Worm (Caenorhabditis elegans): ENCODE data around the gene Y69F12A.1.
"Not testable (repeated sequence)": the region's sequence is repeated elsewhere in the genome, so short reads cannot be mapped to it uniquely, and the experiment has no call there.

The Y69F12A.1 gene

DNA sequence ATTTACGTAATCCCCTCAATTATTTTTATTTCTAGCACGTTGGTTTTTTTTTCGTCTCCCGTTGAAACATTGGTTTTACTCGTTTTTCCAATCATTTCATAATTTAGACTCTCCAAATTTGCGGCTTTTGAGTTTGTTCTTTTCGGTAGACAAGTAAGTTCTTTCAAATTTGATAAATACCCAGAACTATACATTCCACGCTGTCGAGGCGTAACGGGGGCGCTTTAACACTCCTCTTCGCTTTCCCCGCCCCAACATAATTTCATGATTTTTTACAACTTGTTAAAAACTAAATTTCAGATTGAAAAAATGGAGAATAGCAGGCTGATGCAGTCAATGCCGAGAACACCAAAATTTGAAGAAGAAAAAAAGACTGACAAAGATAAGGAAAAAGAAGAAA is at the start of gene Y69F12A.1:
Gene Y69F12A.1, plus strand, starts transcription at position 301 of the 400 bp plus-strand sequence.
- TF ChIP-seq unc-62 (GFP tag; optimal IDR thresholded peaks at IDR 0.05) = no peak

DNA sequence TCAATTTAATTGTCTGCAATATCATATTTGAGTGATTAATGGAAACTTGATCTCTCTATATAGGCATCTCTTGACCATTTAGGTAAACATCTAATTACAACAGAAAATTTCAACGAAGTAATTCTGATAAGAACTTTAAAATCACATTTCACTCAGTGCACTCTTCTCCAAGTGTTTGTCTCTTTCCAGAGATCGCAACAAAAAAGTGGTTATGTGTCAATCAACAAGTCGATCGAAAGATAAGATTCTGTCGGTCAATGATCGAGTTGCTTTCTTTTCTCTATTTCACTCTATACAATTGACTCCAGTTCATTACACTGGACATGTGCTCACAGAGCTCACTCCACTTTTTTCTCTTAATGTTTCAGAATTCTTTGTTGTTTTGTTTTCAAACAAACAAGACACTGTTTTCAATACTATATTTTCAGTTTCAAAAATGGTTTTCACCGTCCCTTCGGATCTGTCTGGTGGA is 3.1 kb upstream of the Y69F12A.1 start, which contains the start of gene alh-12:
Gene alh-12, plus strand, starts transcription at position 422 of the 472 bp plus-strand sequence.
- TF ChIP-seq unc-62 (GFP tag; optimal IDR thresholded peaks at IDR 0.05) = no peak

DNA sequence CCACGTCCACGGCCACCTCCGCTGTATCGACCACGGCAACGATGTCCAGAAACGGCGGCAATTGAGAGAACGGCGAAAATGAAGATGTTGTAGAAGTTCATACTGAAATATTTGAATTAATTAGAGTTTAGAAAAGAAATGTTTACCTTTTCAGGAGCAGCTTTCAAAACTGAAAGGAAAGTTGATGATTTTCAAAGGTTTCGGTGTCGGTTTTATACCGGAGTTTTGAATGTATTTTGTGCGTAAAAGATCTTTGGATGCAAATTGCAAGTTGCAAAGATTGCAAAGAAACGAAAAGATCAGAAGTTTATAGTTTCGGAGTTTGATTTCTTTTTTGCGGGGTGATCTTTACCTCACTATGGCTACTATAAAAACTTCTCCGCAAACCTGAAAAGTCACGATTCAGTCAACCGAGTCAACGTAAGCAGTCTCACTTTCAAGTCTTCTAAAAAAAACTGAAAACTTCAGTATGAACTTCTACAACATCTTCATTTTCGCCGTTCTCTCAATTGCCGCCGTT is 2.2 kb downstream of the Y69F12A.1 start, which contains the start of the genes fipr-19 and fipr-18:
Gene fipr-19, minus strand, starts transcription at position 101 of the 520 bp plus-strand sequence.
Gene fipr-18, plus strand, starts transcription at position 470 of the 520 bp plus-strand sequence.
- no peak for TF ChIP-seq unc-62 (GFP tag; optimal IDR thresholded peaks at IDR 0.05)

DNA sequence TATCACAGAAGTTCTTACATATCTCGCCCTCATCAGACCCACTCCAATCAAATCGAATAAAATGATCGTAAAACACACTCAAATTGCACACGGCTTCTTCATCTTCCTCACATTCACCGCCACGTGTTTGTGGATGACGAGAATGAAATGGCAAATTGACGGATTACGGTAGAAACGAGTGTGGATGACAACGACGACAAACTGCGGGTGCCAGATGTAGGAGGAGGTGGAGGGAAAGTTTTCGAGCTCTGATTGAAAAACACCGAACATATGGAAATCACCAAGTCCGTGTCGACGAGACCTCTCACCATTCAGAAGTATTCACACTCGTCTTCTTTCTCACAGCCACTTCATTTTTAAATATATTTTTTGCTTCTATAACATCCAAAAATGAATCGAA is 3.3 kb downstream of the Y69F12A.1 start, which contains the start of gene mls-1:
Gene mls-1, plus strand, starts transcription at position 324 of the 400 bp plus-strand sequence.
- TF ChIP-seq unc-62 (GFP tag; optimal IDR thresholded peaks at IDR 0.05) = no peak

DNA sequence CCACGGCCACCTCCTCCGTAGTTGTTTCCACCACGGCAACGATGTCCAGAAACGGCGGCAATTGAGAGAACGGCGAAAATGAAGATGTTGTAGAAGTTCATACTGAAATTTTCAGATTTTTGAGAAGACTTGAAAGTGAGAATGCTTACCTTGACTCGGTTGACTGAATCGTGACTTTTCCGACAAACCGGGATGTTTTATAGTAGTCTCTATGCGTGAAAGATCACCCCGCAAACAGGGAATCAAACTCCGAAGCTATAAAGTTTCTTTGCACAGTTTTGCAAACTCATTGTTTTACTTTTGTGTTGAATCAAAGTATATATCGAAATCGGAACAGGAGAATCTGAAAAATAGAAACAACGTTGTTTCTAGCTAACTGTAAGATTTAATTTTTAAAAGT is 5.6 kb downstream of the Y69F12A.1 start, which contains the start of gene fipr-20:
Gene fipr-20, minus strand, starts transcription at position 101 of the 400 bp plus-strand sequence.
- TF ChIP-seq unc-62 (GFP tag; optimal IDR thresholded peaks at IDR 0.05) = no peak

DNA sequence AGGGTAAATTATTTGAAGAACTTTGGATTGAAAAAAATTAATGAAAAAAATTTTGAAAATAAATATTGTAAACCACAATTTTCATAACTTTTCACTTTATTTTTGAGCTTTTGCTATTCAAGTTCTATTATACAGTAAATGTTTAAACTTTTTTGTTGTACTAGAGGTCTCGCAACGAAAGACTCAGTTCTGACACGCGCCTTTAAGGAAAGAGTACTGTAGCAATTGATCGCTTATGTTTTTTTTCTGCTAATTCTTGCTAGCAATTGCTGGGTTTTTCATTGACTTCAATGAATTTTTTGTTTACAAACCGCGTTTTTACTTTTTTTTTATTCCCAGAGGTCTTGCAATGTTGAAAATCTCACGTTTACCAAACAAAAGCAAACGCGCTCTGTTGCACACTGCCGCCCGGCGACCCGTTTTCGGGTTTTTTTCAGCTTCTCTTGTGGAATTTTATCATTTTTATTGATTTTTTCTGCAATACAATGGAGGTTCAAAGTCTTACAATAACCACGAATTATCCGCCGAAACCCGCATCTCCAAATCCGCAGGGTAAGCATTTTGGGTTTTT is 6.8 kb downstream of the Y69F12A.1 start, which contains the start of gene H14A12.3:
Gene H14A12.3, plus strand, starts transcription at position 360 of the 571 bp plus-strand sequence.
- no peak for TF ChIP-seq unc-62 (GFP tag; optimal IDR thresholded peaks at IDR 0.05)

DNA sequence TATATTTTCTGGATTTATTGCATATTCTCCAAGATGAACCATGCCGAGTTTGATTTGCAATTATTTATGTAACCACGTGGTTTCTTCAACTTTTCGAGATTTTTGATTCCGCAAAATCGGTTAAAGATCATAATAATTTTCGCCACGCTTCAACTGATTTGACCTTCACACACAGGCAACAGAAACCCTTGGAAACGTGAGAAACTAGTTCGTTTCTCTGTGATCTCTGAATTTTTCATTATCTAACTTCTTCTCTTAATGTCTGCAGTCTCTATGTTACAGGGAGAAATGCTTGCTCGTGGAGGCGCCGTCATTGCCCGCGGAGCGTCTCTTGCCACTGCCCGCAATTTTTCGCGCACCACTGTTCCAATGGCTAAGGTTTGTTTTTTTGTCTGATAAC is 8.6 kb downstream of the Y69F12A.1 start, which contains the start of gene fum-1:
Gene fum-1, plus strand, starts transcription at position 259 of the 400 bp plus-strand sequence.
- TF ChIP-seq unc-62 (GFP tag; optimal IDR thresholded peaks at IDR 0.05) = no peak

DNA sequence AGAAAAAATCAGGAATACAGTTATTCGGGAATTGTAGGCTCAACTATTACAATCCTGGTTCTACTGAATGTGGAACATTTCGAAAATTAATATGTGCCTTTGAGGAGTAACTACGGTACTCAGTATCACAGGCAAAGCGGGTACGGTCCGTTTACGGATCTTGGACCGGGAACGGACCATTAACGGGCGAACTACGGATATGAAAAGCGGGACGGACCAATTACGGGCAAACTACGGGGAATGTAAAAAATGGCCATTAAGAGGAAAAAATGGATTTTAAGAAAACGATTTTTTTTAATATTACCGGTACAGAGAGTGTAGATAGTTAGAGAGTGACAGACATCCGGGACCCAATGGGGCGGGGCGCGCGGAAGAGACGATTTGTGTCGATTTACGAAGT is 12.2 kb downstream of the Y69F12A.1 start, which contains the start of gene H14A12.5:
Gene H14A12.5, minus strand, starts transcription at position 101 of the 400 bp plus-strand sequence.
- not testable (repeated sequence) for TF ChIP-seq unc-62 (GFP tag; optimal IDR thresholded peaks at IDR 0.05)

DNA sequence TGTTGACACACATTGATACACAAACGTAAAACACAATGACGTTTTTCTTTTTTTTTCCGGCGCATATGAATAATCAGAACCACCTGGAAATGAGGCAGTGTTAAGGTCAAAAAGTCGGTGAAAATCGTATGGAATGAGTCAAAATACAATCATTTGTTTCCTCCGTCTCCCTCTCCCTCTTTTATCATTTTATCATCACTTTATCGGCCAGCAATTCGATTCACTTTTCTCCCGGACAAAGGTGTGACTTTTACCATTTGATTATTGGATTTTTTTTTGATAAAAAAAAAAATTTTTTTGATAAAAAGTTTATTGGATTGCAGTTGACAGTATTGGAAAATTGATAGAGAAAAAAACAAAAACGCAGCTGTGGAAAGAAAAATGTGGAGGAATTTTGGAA is 22.2 kb downstream of the Y69F12A.1 start:
- no peak for TF ChIP-seq unc-62 (GFP tag; optimal IDR thresholded peaks at IDR 0.05)

DNA sequence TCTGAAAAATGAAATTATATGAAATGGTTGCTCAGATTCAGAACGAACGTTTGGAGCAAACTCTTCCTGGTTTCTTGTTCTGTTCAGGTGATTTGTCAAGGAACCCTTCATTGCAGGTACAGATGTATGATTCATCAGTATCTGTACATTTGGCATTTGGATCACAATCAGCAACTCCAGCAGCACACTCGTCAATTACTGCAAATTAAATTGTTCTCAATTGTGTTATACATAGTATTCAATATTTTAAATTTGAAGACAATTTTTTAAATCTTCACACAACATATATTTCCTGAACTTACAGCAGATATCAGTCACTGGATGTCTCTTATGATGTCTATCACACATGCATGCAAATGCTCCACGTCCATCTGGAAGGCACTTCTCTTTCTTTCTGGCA is 28.0 kb downstream of the Y69F12A.1 start:
- no peak for TF ChIP-seq unc-62 (GFP tag; optimal IDR thresholded peaks at IDR 0.05)

DNA sequence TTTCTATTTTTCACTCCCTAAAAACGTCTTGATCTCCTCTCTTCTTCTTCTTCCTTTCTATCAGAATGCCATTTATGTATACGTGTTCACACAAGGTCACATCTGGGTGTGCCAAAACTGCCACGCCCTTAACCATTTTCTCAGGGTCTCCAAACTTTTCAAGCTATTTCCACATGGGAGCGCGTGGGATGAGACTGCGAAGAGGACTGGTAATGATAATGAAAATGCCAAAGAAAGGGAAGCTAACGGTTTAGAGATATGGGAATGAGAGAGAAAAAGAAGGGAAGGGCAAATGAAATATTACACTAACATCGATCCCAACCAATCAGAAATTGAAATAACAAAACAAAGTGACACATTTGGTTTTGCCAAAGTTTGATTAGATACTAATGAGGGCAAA is 31.6 kb downstream of the Y69F12A.1 start:
- TF ChIP-seq unc-62 (GFP tag; optimal IDR thresholded peaks at IDR 0.05) = no peak

DNA sequence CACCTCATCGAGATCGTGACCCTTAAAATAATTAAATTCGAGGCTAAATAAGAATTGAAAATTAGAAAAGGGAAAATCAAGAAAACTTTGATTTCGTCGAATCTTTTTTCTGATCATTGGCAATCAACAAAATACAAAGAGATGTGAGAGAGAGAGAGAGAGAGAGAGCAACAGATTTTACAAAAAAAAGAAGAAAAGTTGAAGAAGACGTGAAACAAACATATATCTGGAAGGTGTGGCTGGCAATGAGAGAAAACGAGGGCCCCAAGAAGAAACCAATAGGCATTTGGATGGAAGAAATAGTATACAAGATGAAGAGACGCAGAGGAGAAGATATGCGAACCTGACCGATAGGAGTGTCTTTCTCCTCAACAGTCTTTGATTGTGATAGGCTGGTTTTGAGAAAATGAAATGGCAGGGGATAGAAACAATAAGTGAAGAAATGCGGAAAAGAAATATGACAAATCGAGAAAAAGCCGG is 32.4 kb downstream of the Y69F12A.1 start, which contains the start of gene mup-4:
Gene mup-4, minus strand, starts transcription at position 51 of the 480 bp plus-strand sequence.
- no peak for TF ChIP-seq unc-62 (GFP tag; optimal IDR thresholded peaks at IDR 0.05)

DNA sequence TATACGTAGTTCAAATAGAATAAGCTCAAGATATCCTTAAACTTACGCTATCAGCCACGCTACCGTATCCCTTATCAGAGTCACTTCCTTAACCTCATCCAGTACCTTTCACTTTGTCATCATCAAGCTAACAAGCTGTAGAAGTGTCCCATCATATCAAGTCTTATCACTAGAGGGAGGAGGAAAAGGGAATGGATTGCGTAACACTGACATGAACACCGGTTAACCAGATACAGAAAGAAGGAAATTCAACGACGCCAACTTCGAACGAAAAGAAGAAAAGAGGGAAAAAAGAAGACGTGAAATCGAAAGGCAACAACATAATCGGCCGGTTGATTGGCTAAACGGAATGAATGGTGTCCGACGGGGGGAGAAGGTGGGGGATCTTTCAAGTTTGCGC is 33.3 kb downstream of the Y69F12A.1 start:
- no peak for TF ChIP-seq unc-62 (GFP tag; optimal IDR thresholded peaks at IDR 0.05)

DNA sequence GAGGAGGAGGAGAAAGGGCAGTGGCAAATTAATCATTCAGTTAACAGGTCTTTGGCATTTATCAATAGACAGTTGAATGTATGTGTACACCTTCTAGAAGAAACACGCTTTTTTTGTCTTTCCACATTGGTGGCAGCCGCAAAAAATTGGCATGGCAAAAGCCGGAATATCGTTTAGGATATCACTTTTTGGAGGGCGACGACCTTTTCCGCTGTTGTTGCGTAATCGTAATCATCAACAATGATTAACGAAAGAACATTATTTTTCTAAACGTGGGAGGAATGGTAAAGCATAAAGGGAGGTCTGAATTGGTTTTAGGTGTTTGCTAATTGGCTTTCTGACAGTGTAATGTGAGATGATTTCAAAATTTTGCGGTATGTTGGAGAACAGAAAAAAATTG is 35.2 kb downstream of the Y69F12A.1 start:
- no peak for TF ChIP-seq unc-62 (GFP tag; optimal IDR thresholded peaks at IDR 0.05)

DNA sequence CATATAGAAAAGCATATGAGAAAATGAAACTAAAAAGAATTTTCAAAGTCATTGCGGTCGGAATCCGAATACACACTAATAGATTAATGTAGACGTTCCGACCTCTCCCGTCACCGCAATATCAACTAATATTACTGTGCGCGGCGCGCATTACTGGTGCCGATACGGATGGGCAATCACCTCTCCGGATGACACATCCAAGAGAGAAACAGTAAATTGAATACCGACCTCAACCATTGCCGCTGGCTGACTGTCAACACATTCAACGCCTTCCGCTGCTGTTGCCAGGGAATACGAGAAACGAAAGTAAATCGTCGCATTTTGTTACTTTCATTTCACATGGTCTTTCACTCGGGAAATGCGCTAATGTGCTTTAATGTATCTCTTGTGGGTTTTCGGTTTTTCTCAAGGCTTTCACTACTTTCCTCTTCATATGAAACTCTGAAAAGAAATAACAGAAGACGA is 38.1 kb downstream of the Y69F12A.1 start:
- TF ChIP-seq unc-62 (GFP tag; optimal IDR thresholded peaks at IDR 0.05) = no peak

DNA sequence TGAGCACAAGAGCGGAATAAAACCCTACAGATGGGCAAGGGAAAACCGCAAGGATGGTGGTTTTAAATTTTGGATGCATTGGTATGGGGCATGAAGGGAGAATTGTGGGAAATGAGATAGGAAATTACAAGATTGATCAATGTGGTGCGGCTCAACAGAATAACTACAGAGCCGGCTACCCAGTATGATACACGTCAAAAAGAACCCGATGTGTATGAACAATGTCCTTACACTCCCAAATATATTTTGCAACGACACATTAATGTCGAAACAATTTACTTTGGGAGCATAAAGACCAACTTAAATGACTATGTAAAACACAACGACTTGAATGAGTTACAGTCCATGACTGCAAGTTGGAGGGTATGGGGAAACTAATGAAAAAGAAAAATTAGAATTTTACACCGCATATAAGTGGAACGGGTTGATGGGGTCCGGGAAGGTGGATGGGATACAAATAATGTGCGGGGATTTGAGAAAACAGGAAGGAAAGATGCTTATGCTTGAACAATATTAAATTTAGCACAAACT is 38.9 kb downstream of the Y69F12A.1 start:
- no peak for TF ChIP-seq unc-62 (GFP tag; optimal IDR thresholded peaks at IDR 0.05)
